Fruit fly (Drosophila melanogaster): Measurements from ENCODE around the gene CG6700.

DNA sequence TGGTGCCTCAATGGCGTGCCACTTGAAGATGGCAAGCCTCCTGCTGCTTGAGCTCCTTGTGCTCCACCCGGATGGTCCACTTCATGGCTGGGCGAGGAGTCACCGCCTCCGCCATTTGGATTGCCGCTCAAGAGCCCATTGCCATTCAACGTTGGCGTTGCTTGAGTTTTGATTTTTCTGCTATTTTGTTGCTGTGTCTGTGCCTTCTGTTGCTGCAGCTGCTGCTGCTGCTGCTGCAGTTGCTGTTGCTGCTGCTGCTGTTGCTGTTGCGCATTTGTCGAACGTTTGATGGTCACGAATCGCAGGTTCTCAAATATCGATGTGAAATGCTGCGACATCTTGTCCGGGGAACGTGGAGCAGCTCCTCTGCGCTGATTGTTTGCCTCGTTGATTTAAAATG is 10.8 kb downstream of the CG6700 start:
- TF ChIP-seq esn (GFP tag; optimal IDR thresholded peaks at IDR 0.05): no peak
- TF ChIP-seq CG15336 (GFP tag; IDR thresholded peaks at IDR 0.05): no peak
- TF ChIP-seq OdsH (GFP tag; optimal IDR thresholded peaks at IDR 0.05): no peak
- no peak for TF ChIP-seq Lpt (GFP tag; optimal IDR thresholded peaks at IDR 0.05)
- no peak for TF ChIP-seq CG10631 (GFP tag; optimal IDR thresholded peaks at IDR 0.05)
- TF ChIP-seq Smox (GFP tag; optimal IDR thresholded peaks at IDR 0.05): no peak
- TF ChIP-seq CG11902 (GFP tag; optimal IDR thresholded peaks at IDR 0.05): no peak
- TF ChIP-seq dsx (GFP tag; optimal IDR thresholded peaks at IDR 0.05; ENCODE audit: poor library complexity, severe bottlenecking): no peak
- no peak for TF ChIP-seq CG8119 (GFP tag; IDR thresholded peaks at IDR 0.05)
- TF ChIP-seq Sox14 (GFP tag; optimal IDR thresholded peaks at IDR 0.05): no peak
- TF ChIP-seq CG6854 (GFP tag; optimal IDR thresholded peaks at IDR 0.05): no peak
- TF ChIP-seq salr (GFP tag; optimal IDR thresholded peaks at IDR 0.05): no peak
- no peak for TF ChIP-seq CG34406 (GFP tag; optimal IDR thresholded peaks at IDR 0.05)
- no peak for TF ChIP-seq Gug (GFP tag; IDR thresholded peaks at IDR 0.05)

All from whole organism, prepupa.